Fruit fly (Drosophila melanogaster) whole organism, embryonic: ENCODE data around the gene Neurl4.
A peak's percentile ranks its signal among the peaks of the same experiment; 100 is the strongest.

Experiments used
- ATbp ChIP-seq: fragments of 200-800 bp; sonication (Bioruptor generic); optimal IDR thresholded peaks from 2 replicates; lab custom pipeline; 2017; ENCODE audit warnings: missing biosample characterization, mild to moderate bottlenecking, missing genetic modification characterization, missing genetic modification reagents
- Ada2b ChIP-seq: fragments of 200-800 bp; sonication (Bioruptor generic); IDR thresholded peaks from 2 replicates; pipeline ENCODE4 v1.3.6; 2022; ENCODE audit warnings: missing biosample characterization, missing genetic modification characterization
- B-H1 ChIP-seq: fragments of 200-800 bp; sonication (Bioruptor generic); IDR thresholded peaks from 3 replicates; pipeline ENCODE4 v1.3.6; 2022; ENCODE audit warnings: missing biosample characterization, missing genetic modification characterization
- Bteb2 ChIP-seq: fragments of 200-800 bp; sonication (Bioruptor generic); optimal IDR thresholded peaks from 2 replicates; lab custom pipeline; 2016; ENCODE audit warnings: missing biosample characterization, missing genetic modification characterization
- CG10366 ChIP-seq: fragments of 200-800 bp; sonication (Bioruptor generic); IDR thresholded peaks from 2 replicates; pipeline ENCODE4 v1.3.6; 2022; ENCODE audit warnings: missing biosample characterization, missing genetic modification characterization
- CG10654 ChIP-seq: fragments of 200-800 bp; sonication (Bioruptor generic); optimal IDR thresholded peaks from 2 replicates; lab custom pipeline; 2016; ENCODE audit warnings: missing biosample characterization, missing genetic modification characterization
- CG12299 ChIP-seq: fragments of 200-800 bp; sonication (Bioruptor generic); optimal IDR thresholded peaks from 2 replicates; lab custom pipeline; 2018; ENCODE audit warnings: missing biosample characterization, mild to moderate bottlenecking, missing genetic modification characterization
- CG12659 ChIP-seq: fragments of 200-800 bp; sonication (Bioruptor generic); optimal IDR thresholded peaks from 3 replicates; lab custom pipeline; 2017; ENCODE audit warnings: mild to moderate bottlenecking, missing biosample characterization, missing genetic modification reagents, missing genetic modification characterization
- CG12744 ChIP-seq: fragments of 200-800 bp; sonication (Bioruptor generic); optimal IDR thresholded peaks from 2 replicates; lab custom pipeline; 2016; ENCODE audit warnings: missing biosample characterization, missing genetic modification characterization
- CG13287 ChIP-seq: fragments of 200-800 bp; sonication (Bioruptor generic); IDR thresholded peaks from 2 replicates; pipeline ENCODE4 v1.3.6; 2022; ENCODE audit warnings: missing biosample characterization, missing genetic modification characterization; ENCODE audit not compliant: partially characterized antibody
- CG13624 ChIP-seq: fragments of 200-800 bp; sonication (Bioruptor generic); optimal IDR thresholded peaks from 2 replicates; lab custom pipeline; 2016; ENCODE audit warnings: missing biosample characterization, missing genetic modification characterization
- CG14050 ChIP-seq: fragments of 200-800 bp; sonication (Bioruptor generic); IDR thresholded peaks from 3 replicates; pipeline ENCODE4 v1.3.6; 2022; ENCODE audit warnings: missing biosample characterization, missing genetic modification characterization
- CG15696 ChIP-seq: fragments of 200-800 bp; sonication (Bioruptor generic); optimal IDR thresholded peaks from 2 replicates; lab custom pipeline; 2019; ENCODE audit warnings: missing biosample characterization, mild to moderate bottlenecking, missing genetic modification characterization, moderate library complexity
- CG18619 ChIP-seq: fragments of 200-800 bp; sonication (Bioruptor generic); optimal IDR thresholded peaks from 3 replicates; lab custom pipeline; 2017; ENCODE audit warnings: missing biosample characterization, mild to moderate bottlenecking, missing genetic modification characterization
- CG2712 ChIP-seq: fragments of 200-800 bp; optimal IDR thresholded peaks from 3 replicates; lab custom pipeline; 2019; ENCODE audit warnings: missing biosample characterization, mild to moderate bottlenecking, missing genetic modification characterization, moderate library complexity
- CG4854 ChIP-seq: fragments of 200-800 bp; sonication (Bioruptor generic); optimal IDR thresholded peaks from 2 replicates; lab custom pipeline; 2016; ENCODE audit warnings: missing biosample characterization, missing genetic modification characterization, inconsistent platforms
- CG5953 ChIP-seq: fragments of 200-800 bp; sonication (Bioruptor generic); IDR thresholded peaks from 2 replicates; pipeline ENCODE4 v1.3.6; 2022; ENCODE audit warnings: missing biosample characterization, missing genetic modification characterization
- CG6254 ChIP-seq: fragments of 200-800 bp; sonication (Bioruptor generic); optimal IDR thresholded peaks from 3 replicates; lab custom pipeline; 2017; ENCODE audit warnings: mild to moderate bottlenecking, missing biosample characterization, missing genetic modification reagents, missing genetic modification characterization
- CG6689 ChIP-seq: fragments of 200-800 bp; sonication (Bioruptor generic); IDR thresholded peaks from 2 replicates; pipeline ENCODE4 v1.3.6; 2022; ENCODE audit warnings: missing biosample characterization, missing genetic modification characterization
- CG7271 ChIP-seq: fragments of 200-800 bp; sonication (Bioruptor generic); optimal IDR thresholded peaks from 2 replicates; lab custom pipeline; 2018; ENCODE audit warnings: missing biosample characterization, mild to moderate bottlenecking, missing genetic modification characterization, moderate library complexity
- CG7987 ChIP-seq: fragments of 200-800 bp; sonication (Bioruptor generic); optimal IDR thresholded peaks from 2 replicates; lab custom pipeline; 2018; ENCODE audit warnings: missing biosample characterization, mild to moderate bottlenecking, missing genetic modification characterization, moderate library complexity
- CG9727 ChIP-seq: fragments of 200-800 bp; sonication (Bioruptor generic); optimal IDR thresholded peaks from 3 replicates; lab custom pipeline; 2017; ENCODE audit warnings: missing biosample characterization, mild to moderate bottlenecking, missing genetic modification characterization
- CG9797 ChIP-seq: fragments of 200-800 bp; sonication (Bioruptor generic); optimal IDR thresholded peaks from 3 replicates; lab custom pipeline; 2018; ENCODE audit warnings: missing biosample characterization, mild to moderate bottlenecking, missing genetic modification characterization
- Dip3 ChIP-seq: fragments of 200-800 bp; sonication (Bioruptor generic); optimal IDR thresholded peaks from 3 replicates; lab custom pipeline; 2016; ENCODE audit warnings: missing biosample characterization, missing genetic modification characterization
- E2f2 ChIP-seq: fragments of 200-800 bp; sonication (Bioruptor generic); IDR thresholded peaks from 2 replicates; pipeline ENCODE4 v1.3.6; 2022; ENCODE audit warnings: missing biosample characterization, missing genetic modification characterization
- HLH4C ChIP-seq: fragments of 200-800 bp; sonication (Bioruptor generic); IDR thresholded peaks from 3 replicates; pipeline ENCODE4 v1.3.6; 2022; ENCODE audit warnings: missing biosample characterization, missing genetic modification characterization; ENCODE audit not compliant: partially characterized antibody
- Hmr ChIP-seq: fragments of 200-800 bp; sonication (Bioruptor generic); optimal IDR thresholded peaks from 3 replicates; lab custom pipeline; 2017; ENCODE audit warnings: mild to moderate bottlenecking, missing biosample characterization, missing genetic modification reagents, missing genetic modification characterization
- Oli ChIP-seq: fragments of 200-800 bp; sonication (Bioruptor generic); optimal IDR thresholded peaks from 2 replicates; lab custom pipeline; 2018; ENCODE audit warnings: missing biosample characterization, mild to moderate bottlenecking, missing genetic modification characterization, moderate library complexity
- PHDP ChIP-seq: fragments of 200-800 bp; sonication (Bioruptor generic); optimal IDR thresholded peaks from 3 replicates; lab custom pipeline; 2018; ENCODE audit warnings: missing biosample characterization, mild to moderate bottlenecking, missing genetic modification characterization, moderate library complexity
- Pdp1 ChIP-seq, 2 experiments: fragments of 200-800 bp; sonication (Bioruptor generic); optimal IDR thresholded peaks; 3 replicates each; lab custom pipeline; 2016; ENCODE audit warnings: missing biosample characterization in 2 of 2, missing genetic modification characterization in 2 of 2, mild to moderate bottlenecking in 1 of 2, moderate library complexity in 1 of 2
- Sox100B ChIP-seq: fragments of 200-800 bp; sonication (Bioruptor generic); optimal IDR thresholded peaks from 3 replicates; lab custom pipeline; 2018; ENCODE audit warnings: missing biosample characterization, mild to moderate bottlenecking, missing genetic modification characterization
- TFAM ChIP-seq: fragments of 200-800 bp; sonication (Bioruptor generic); optimal IDR thresholded peaks from 2 replicates; lab custom pipeline; 2017; ENCODE audit warnings: missing biosample characterization, missing genetic modification characterization, inconsistent platforms
- ac ChIP-seq: fragments of 200-800 bp; sonication (Bioruptor generic); optimal IDR thresholded peaks from 3 replicates; lab custom pipeline; 2017; ENCODE audit warnings: missing biosample characterization, mild to moderate bottlenecking, missing genetic modification characterization
- chm ChIP-seq: fragments of 200-800 bp; sonication (Bioruptor generic); IDR thresholded peaks from 2 replicates; pipeline ENCODE4 v1.3.6; 2022; ENCODE audit warnings: missing biosample characterization, missing genetic modification characterization
- esg ChIP-seq: fragments of 200-800 bp; sonication (Bioruptor generic); conservative IDR thresholded peaks from 2 replicates; pipeline ENCODE4 v1.3.6; 2022; ENCODE audit warnings: missing biosample characterization, missing genetic modification characterization
- exex ChIP-seq: fragments of 200-800 bp; sonication (Bioruptor generic); optimal IDR thresholded peaks from 4 replicates; lab custom pipeline; 2018; ENCODE audit warnings: missing biosample characterization, mild to moderate bottlenecking, missing genetic modification characterization, moderate library complexity
- inv ChIP-seq: fragments of 200-800 bp; sonication (Bioruptor generic); IDR thresholded peaks from 2 replicates; pipeline ENCODE4 v1.3.6; 2022; ENCODE audit warnings: missing biosample characterization, missing genetic modification characterization; ENCODE audit not compliant: partially characterized antibody
- lab ChIP-seq: fragments of 200-800 bp; sonication (Bioruptor generic); optimal IDR thresholded peaks from 3 replicates; lab custom pipeline; 2017; ENCODE audit warnings: missing biosample characterization, missing genetic modification characterization, mild to moderate bottlenecking, moderate library complexity, missing genetic modification reagents
- lbe ChIP-seq: fragments of 200-800 bp; sonication (Bioruptor generic); optimal IDR thresholded peaks from 2 replicates; lab custom pipeline; 2016; ENCODE audit warnings: missing biosample characterization, mild to moderate bottlenecking, missing genetic modification characterization
- maf-S ChIP-seq: fragments of 200-800 bp; sonication (Bioruptor generic); optimal IDR thresholded peaks from 2 replicates; lab custom pipeline; 2016; ENCODE audit warnings: missing biosample characterization, missing genetic modification characterization
- nom ChIP-seq: fragments of 200-800 bp; sonication (Bioruptor generic); optimal IDR thresholded peaks from 2 replicates; lab custom pipeline; 2017; ENCODE audit warnings: missing biosample characterization, missing genetic modification characterization, mild to moderate bottlenecking, moderate library complexity, missing genetic modification reagents
- onecut ChIP-seq: fragments of 200-800 bp; sonication (Bioruptor generic); IDR thresholded peaks from 2 replicates; pipeline ENCODE4 v1.3.6; 2022; ENCODE audit warnings: missing biosample characterization, missing genetic modification characterization
- sd ChIP-seq: fragments of 200-800 bp; sonication (Bioruptor generic); optimal IDR thresholded peaks from 3 replicates; lab custom pipeline; 2018; ENCODE audit warnings: missing biosample characterization, mild to moderate bottlenecking, missing genetic modification characterization, moderate library complexity
- wdn ChIP-seq: fragments of 200-800 bp; sonication (Bioruptor generic); IDR thresholded peaks from 2 replicates; pipeline ENCODE4 v1.3.6; 2022; ENCODE audit warnings: missing biosample characterization, missing genetic modification characterization
- yki ChIP-seq: fragments of >200 bp; optimal IDR thresholded peaks from 3 replicates; lab custom pipeline; 2018

Gene Neurl4

DNA sequence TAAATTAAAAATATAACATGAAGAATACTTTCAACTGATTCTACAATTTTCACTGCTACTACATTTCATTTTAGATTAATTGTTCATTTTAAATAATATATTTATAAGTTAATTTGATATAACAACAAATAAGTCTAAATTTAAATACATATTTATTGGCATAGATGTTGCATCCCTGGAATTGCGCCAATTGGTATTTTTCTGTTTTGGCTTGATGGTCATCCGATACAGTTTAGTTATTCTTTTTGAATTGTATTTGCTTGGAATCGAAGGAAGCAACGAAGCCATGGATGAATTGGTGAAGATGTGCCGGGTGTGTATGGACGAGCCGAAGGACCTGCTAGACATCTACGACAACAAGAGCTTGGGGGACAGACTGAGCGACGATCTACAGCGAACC lies 52.7 kb downstream of the Neurl4 start, which contains the start of gene CG17361 (continued):
- TF ChIP-seq CG10654 (GFP tag; lab: Kevin White, UChicago) (no peak), onecut (no peak), ac (GFP tag; lab: Kevin White, UChicago) (no peak), CG2712 (tag; lab: Kevin White, UChicago) (peak; percentile 15), CG18619 (GFP tag; lab: Kevin White, UChicago) (no peak), ATbp (no peak), CG12299 (tag; lab: Kevin White, UChicago) (no peak), CG6689 (GFP tag; lab: Robert Waterston, UW) (no peak), yki (lab: Kevin White, UChicago) (no peak), TFAM (GFP tag; lab: Kevin White, UChicago) (no peak), CG7987 (no peak), CG9797 (GFP tag; lab: Kevin White, UChicago) (peak; percentile 44), Ada2b (GFP tag; lab: Robert Waterston, UW) (no peak), CG14050 (GFP tag; lab: Robert Waterston, UW) (no peak)

DNA sequence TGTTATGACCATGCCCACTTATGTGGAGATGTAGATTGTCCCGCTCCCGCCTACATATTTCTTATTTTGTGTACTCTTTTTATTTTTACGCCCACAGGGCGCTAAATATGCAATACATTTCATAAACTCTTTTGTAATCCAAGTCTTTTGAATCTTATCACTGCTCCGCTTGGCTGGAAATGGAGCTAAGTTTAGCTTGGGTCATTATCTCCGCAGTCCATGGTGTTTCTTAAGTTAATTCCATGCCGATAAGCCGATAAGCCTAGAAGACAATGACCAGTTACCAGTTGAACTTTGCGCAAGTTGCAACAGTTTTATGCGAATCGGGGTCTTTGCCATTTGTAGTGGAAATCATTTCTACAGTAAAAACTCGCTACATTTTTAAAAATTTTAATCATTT lies 53.3 kb downstream of the Neurl4 start:
- TF ChIP-seq wdn (GFP tag; lab: Robert Waterston, UW) (no peak), nom (GFP tag; lab: Kevin White, UChicago) (peak; percentile 29)

DNA sequence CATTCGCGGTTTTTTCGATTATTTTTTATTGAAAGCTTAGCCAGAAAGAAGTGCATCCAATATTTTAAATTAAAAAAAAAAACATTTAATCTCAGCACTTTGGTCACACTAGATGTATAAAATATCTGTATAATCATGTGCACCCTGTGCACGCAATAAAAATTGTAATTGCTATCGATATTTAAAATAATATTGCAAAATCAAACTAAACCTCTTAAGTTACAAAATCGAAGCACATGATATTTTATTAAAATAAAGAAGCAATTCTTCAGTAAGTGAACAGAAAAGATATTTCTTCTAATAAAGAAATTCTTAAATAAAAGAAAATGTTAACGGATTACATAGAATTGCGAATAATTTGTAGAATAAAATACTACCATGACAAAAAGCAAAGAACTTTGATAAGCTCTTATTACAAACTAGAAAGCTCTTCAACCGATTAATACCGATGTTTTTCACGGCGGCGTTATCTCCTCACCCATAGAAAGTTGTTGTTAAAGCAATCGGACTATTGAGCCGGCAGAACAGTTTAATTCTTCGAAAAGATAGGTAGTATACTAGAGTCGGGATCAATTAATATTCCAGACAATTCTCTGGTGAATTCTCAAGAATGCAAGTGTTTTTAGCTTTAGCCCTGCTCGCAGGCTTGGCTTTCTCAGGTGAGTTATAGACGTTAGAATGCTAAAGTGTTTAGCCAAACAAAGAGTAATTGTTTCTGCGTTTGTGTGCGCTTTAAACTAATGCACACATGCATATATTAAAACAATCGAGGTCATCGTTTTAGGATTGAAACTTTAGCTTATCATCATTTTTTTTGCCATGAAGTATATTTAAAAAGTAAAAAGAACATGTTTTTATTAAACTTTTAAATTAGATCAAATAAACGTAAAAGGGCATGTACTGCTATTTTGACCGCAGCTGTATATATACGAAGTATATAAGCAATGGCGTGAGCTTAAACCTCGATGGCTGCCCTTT lies 55.7 kb downstream of the Neurl4 start, which contains the start of gene CtsK1:
Gene CtsK1 (plus strand): TSS at position 490 of the 978 bp plus-strand sequence.
- TF ChIP-seq CG12744 (GFP tag; lab: Kevin White, UChicago) (no peak), maf-S (GFP tag; lab: Kevin White, UChicago) (no peak), CG15696 (no peak), HLH4C (peak; percentile 53; the same call in 1 of the 3 replicates), esg (GFP tag; lab: Robert Waterston, UW) (0 out of 2 replicates have a peak, but pooled peaks have one; percentile 17), lbe (peak; percentile 23), CG13287 (GFP tag; lab: Robert Waterston, UW) (peak; percentile 86), CG4854 (GFP tag; lab: Kevin White, UChicago) (no peak), CG9727 (GFP tag; lab: Kevin White, UChicago) (peak; percentile 12), exex (no peak), ATbp (peak; percentile 4), CG6254 (GFP tag; lab: Kevin White, UChicago) (peak; percentile 99), CG12659 (GFP tag; lab: Kevin White, UChicago) (peak; percentile 58), chm (GFP tag; lab: Robert Waterston, UW) (no peak), CG5953 (GFP tag; lab: Robert Waterston, UW) (no peak), PHDP (peak; percentile 32), Bteb2 (GFP tag; lab: Kevin White, UChicago) (no peak), lab (no peak), Pdp1 (GFP tag; optimal IDR thresholded peaks at IDR 0.05; lab: Kevin White, UChicago) (peak in 1 of 2 experiments; percentile 3), Hmr (GFP tag; lab: Kevin White, UChicago) (peak; percentile 30), Sox100B (GFP tag; lab: Kevin White, UChicago) (peak; percentile 24), B-H1 (GFP tag; lab: Robert Waterston, UW) (no peak), sd (no peak), CG13624 (GFP tag; lab: Kevin White, UChicago) (no peak), CG10366 (GFP tag; lab: Robert Waterston, UW) (0 out of 2 replicates have a peak, but pooled peaks have one; percentile 25), Dip3 (GFP tag; lab: Kevin White, UChicago) (no peak), CG7271 (tag; lab: Kevin White, UChicago) (no peak), E2f2 (GFP tag; lab: Robert Waterston, UW) (peak; percentile 74), inv (GFP tag; lab: Robert Waterston, UW) (peak; percentile 67), Oli (peak; percentile 12)
